Worm (Caenorhabditis elegans) whole organism, L3 larva: ENCODE measurements around the gene H40L08.9.

Experiments used
- R02D3.7 ChIP-seq: fragments of 150-350 bp; optimal IDR thresholded peaks from 2 replicates; lab custom pipeline; 2014; ENCODE audit warnings: missing biosample characterization, missing genetic modification characterization
- ZK546.5 ChIP-seq: sonication (generic microtip); optimal IDR thresholded peaks from 2 replicates; lab custom pipeline; 2017; ENCODE audit warnings: missing biosample characterization, missing genetic modification characterization
- aly-2 ChIP-seq: fragments of 150-350 bp; optimal IDR thresholded peaks from 2 replicates; lab custom pipeline; 2014; ENCODE audit warnings: missing biosample characterization, missing genetic modification characterization
- ama-1 ChIP-seq: fragments of 150-350 bp; optimal IDR thresholded peaks from 2 replicates; lab custom pipeline; 2018
- ceh-16 ChIP-seq: sonication (generic microtip); optimal IDR thresholded peaks from 2 replicates; lab custom pipeline; 2017; ENCODE audit warnings: missing biosample characterization, missing genetic modification characterization
- ceh-28 ChIP-seq: fragments of 150-350 bp; optimal IDR thresholded peaks from 2 replicates; lab custom pipeline; 2014; ENCODE audit warnings: missing biosample characterization, missing genetic modification reagents, missing genetic modification characterization
- ceh-82 ChIP-seq: fragments of 150-350 bp; optimal IDR thresholded peaks from 2 replicates; lab custom pipeline; 2014; ENCODE audit warnings: missing biosample characterization, missing genetic modification characterization
- ceh-9 ChIP-seq: sonication (generic microtip); optimal IDR thresholded peaks from 2 replicates; lab custom pipeline; 2018; ENCODE audit warnings: missing biosample characterization, missing genetic modification characterization
- daf-12 ChIP-seq: fragments of 150-350 bp; optimal IDR thresholded peaks from 2 replicates; lab custom pipeline; 2014; ENCODE audit warnings: missing biosample characterization, missing genetic modification reagents, missing genetic modification characterization
- egl-27 ChIP-seq: sonication (generic microtip); optimal IDR thresholded peaks from 4 replicates; lab custom pipeline; 2017; ENCODE audit warnings: missing biosample characterization, missing genetic modification reagents, missing genetic modification characterization
- egl-5 ChIP-seq: fragments of 150-350 bp; optimal IDR thresholded peaks from 2 replicates; lab custom pipeline; 2017; ENCODE audit warnings: missing biosample characterization, missing genetic modification reagents, missing genetic modification characterization, inconsistent platforms
- elt-1 ChIP-seq: fragments of 150-350 bp; optimal IDR thresholded peaks from 2 replicates; lab custom pipeline; 2014; ENCODE audit warnings: missing biosample characterization, missing genetic modification characterization
- elt-2 ChIP-seq: sonication (generic microtip); optimal IDR thresholded peaks from 2 replicates; lab custom pipeline; 2016; ENCODE audit warnings: missing genetic modification reagents, mild to moderate bottlenecking, missing genetic modification characterization, missing compliant biosample characterization
- elt-3 ChIP-seq, 3 experiments: fragments of 150-350 bp in 1 of 3; sonication (generic microtip) in 2 of 3; optimal IDR thresholded peaks; 2 replicates in 2 of 3; 4 replicates in 1 of 3; lab custom pipeline; 2014 to 2017; ENCODE audit warnings: missing biosample characterization in 3 of 3, missing genetic modification characterization in 3 of 3
- eor-1 ChIP-seq, 2 experiments: fragments of 150-350 bp; optimal IDR thresholded peaks; 2 replicates each; lab custom pipeline; 2014 to 2018; ENCODE audit warnings: missing biosample characterization in 2 of 2, missing genetic modification characterization in 2 of 2
- fkh-10 ChIP-seq: sonication (generic microtip); optimal IDR thresholded peaks from 2 replicates; lab custom pipeline; 2017; ENCODE audit warnings: missing biosample characterization, missing genetic modification reagents, missing genetic modification characterization
- fkh-2 ChIP-seq: fragments of 150-350 bp; optimal IDR thresholded peaks from 2 replicates; lab custom pipeline; 2014; ENCODE audit warnings: missing biosample characterization, missing genetic modification reagents, missing genetic modification characterization
- fos-1 ChIP-seq: fragments of 150-350 bp; optimal IDR thresholded peaks from 2 replicates; lab custom pipeline; 2014; ENCODE audit warnings: missing biosample characterization, missing genetic modification characterization
- hmg-11 ChIP-seq: sonication (generic microtip); optimal IDR thresholded peaks from 2 replicates; lab custom pipeline; 2016; ENCODE audit warnings: missing genetic modification characterization, missing compliant biosample characterization
- jun-1 ChIP-seq: fragments of 150-350 bp; optimal IDR thresholded peaks from 2 replicates; lab custom pipeline; 2014; ENCODE audit warnings: missing biosample characterization, missing genetic modification reagents, missing genetic modification characterization
- lin-15B ChIP-seq: fragments of 150-350 bp; optimal IDR thresholded peaks from 2 replicates; lab custom pipeline; 2014; ENCODE audit warnings: missing biosample characterization, missing genetic modification characterization
- lin-39 ChIP-seq: fragments of 150-350 bp; optimal IDR thresholded peaks from 2 replicates; lab custom pipeline; 2018; ENCODE audit warnings: missing biosample characterization, missing genetic modification reagents, missing genetic modification characterization
- lsy-12 ChIP-seq: sonication (generic microtip); optimal IDR thresholded peaks from 2 replicates; lab custom pipeline; 2016; ENCODE audit warnings: mild to moderate bottlenecking, missing genetic modification characterization, missing compliant biosample characterization
- mdl-1 ChIP-seq: fragments of 150-350 bp; optimal IDR thresholded peaks from 2 replicates; lab custom pipeline; 2014; ENCODE audit warnings: missing biosample characterization, missing genetic modification characterization
- mml-1 ChIP-seq: fragments of 150-350 bp; sonication (generic microtip); optimal IDR thresholded peaks from 3 replicates; lab custom pipeline; 2014; ENCODE audit warnings: missing biosample characterization, missing genetic modification characterization
- nfya-1 ChIP-seq: sonication (generic microtip); optimal IDR thresholded peaks from 2 replicates; lab custom pipeline; 2017; ENCODE audit warnings: missing genetic modification characterization, mild to moderate bottlenecking, missing compliant biosample characterization, antibody characterized with exemption, moderate library complexity; ENCODE audit not compliant: insufficient read depth
- nhr-11 ChIP-seq: fragments of 150-350 bp; optimal IDR thresholded peaks from 2 replicates; lab custom pipeline; 2014; ENCODE audit warnings: missing biosample characterization, missing genetic modification characterization
- nhr-12 ChIP-seq: fragments of 150-350 bp; optimal IDR thresholded peaks from 2 replicates; lab custom pipeline; 2014; ENCODE audit warnings: missing biosample characterization, missing genetic modification characterization
- nhr-23 ChIP-seq: fragments of 150-350 bp; optimal IDR thresholded peaks from 2 replicates; lab custom pipeline; 2014; ENCODE audit warnings: missing biosample characterization, missing genetic modification reagents, missing genetic modification characterization
- nhr-237 ChIP-seq: fragments of 150-350 bp; optimal IDR thresholded peaks from 2 replicates; lab custom pipeline; 2014; ENCODE audit warnings: missing biosample characterization, missing genetic modification characterization
- nhr-25 ChIP-seq: sonication (generic microtip); optimal IDR thresholded peaks from 2 replicates; lab custom pipeline; 2017; ENCODE audit warnings: missing biosample characterization, missing genetic modification characterization
- nhr-28 ChIP-seq: fragments of 150-350 bp; optimal IDR thresholded peaks from 2 replicates; lab custom pipeline; 2014; ENCODE audit warnings: missing biosample characterization, missing genetic modification characterization
- nhr-43 ChIP-seq: sonication (generic microtip); optimal IDR thresholded peaks from 2 replicates; lab custom pipeline; 2016; ENCODE audit warnings: mild to moderate bottlenecking, missing genetic modification characterization, missing compliant biosample characterization; ENCODE audit not compliant: poor library complexity, severe bottlenecking
- nhr-67 ChIP-seq: fragments of 150-350 bp; optimal IDR thresholded peaks from 2 replicates; lab custom pipeline; 2014; ENCODE audit warnings: missing biosample characterization, missing genetic modification characterization
- nhr-76 ChIP-seq: fragments of 150-350 bp; sonication (generic microtip); optimal IDR thresholded peaks from 5 replicates; lab custom pipeline; 2014; ENCODE audit warnings: missing biosample characterization, missing genetic modification characterization
- nhr-77 ChIP-seq: fragments of 150-350 bp; optimal IDR thresholded peaks from 2 replicates; lab custom pipeline; 2014; ENCODE audit warnings: missing biosample characterization, missing genetic modification characterization
- pha-4 ChIP-seq: fragments of 150-350 bp; optimal IDR thresholded peaks from 2 replicates; lab custom pipeline; 2014; ENCODE audit warnings: missing biosample characterization, missing genetic modification reagents, missing genetic modification characterization
- pqm-1 ChIP-seq: fragments of 150-350 bp; optimal IDR thresholded peaks from 2 replicates; lab custom pipeline; 2017; ENCODE audit warnings: missing biosample characterization, missing genetic modification characterization, inconsistent platforms
- sea-2 ChIP-seq: fragments of 150-350 bp; sonication (generic microtip); optimal IDR thresholded peaks from 4 replicates; lab custom pipeline; 2014; ENCODE audit warnings: missing biosample characterization, missing genetic modification reagents, missing genetic modification characterization
- skn-1 ChIP-seq: fragments of 150-350 bp; optimal IDR thresholded peaks from 2 replicates; lab custom pipeline; 2014; ENCODE audit warnings: missing biosample characterization, missing genetic modification characterization
- snpc-4 ChIP-seq: fragments of 150-350 bp; optimal IDR thresholded peaks from 2 replicates; lab custom pipeline; 2014; ENCODE audit warnings: missing biosample characterization, missing genetic modification characterization
- tbx-2 ChIP-seq: sonication (generic microtip); optimal IDR thresholded peaks from 2 replicates; lab custom pipeline; 2016; ENCODE audit warnings: mild to moderate bottlenecking, missing genetic modification characterization, missing compliant biosample characterization
- unc-39 ChIP-seq: sonication (generic microtip); optimal IDR thresholded peaks from 4 replicates; lab custom pipeline; 2017; ENCODE audit warnings: missing biosample characterization, missing genetic modification characterization
- unc-62 ChIP-seq: fragments of 150-350 bp; sonication (generic microtip); optimal IDR thresholded peaks from 4 replicates; lab custom pipeline; 2014; ENCODE audit warnings: missing biosample characterization, missing genetic modification reagents, missing genetic modification characterization
- zag-1 ChIP-seq: fragments of 150-350 bp; optimal IDR thresholded peaks from 2 replicates; lab custom pipeline; 2014; ENCODE audit warnings: missing biosample characterization, missing genetic modification characterization
- ztf-11 ChIP-seq: fragments of 150-350 bp; optimal IDR thresholded peaks from 2 replicates; lab custom pipeline; 2014; ENCODE audit warnings: missing biosample characterization, missing genetic modification characterization
- ztf-4 ChIP-seq: fragments of 150-350 bp; optimal IDR thresholded peaks from 2 replicates; lab custom pipeline; 2014; ENCODE audit warnings: missing biosample characterization, missing genetic modification characterization

The H40L08.9 gene

ce11 chrX:15076042-15076565 lies at the start of gene H40L08.9, which contains the start of gene H40L08.3:
Gene H40L08.9 (minus strand): TSS chrX:15076480.
Gene H40L08.3 (minus strand): TSS chrX:15076092.
- TF ChIP-seq nhr-43 (peak; percentile 42), elt-1 (no peak), nhr-28 (no peak), ceh-16 (tag; lab: Kevin White, UChicago) (no peak), nhr-77 (tag; lab: Kevin White, UChicago) (no peak), daf-12 (tag; lab: Kevin White, UChicago) (no peak), lin-39 (no peak), zag-1 (tag; lab: Kevin White, UChicago) (no peak), nhr-76 (tag; lab: Kevin White, UChicago) (no peak), ama-1 (lab: Kevin White, UChicago) (peak; percentile 97), elt-3 (tag; optimal IDR thresholded peaks at IDR 0.05; lab: Kevin White, UChicago) (peak in 2 of 3 experiments; percentile 7 to 54), lin-15B (tag; lab: Kevin White, UChicago) (no peak), ceh-82 (tag; lab: Kevin White, UChicago) (no peak), aly-2 (no peak), ztf-11 (no peak), tbx-2 (tag; lab: Kevin White, UChicago) (no peak), sea-2 (no peak), lsy-12 (tag; lab: Kevin White, UChicago) (peak; percentile 11), egl-27 (tag; lab: Kevin White, UChicago) (no peak), mdl-1 (tag; lab: Kevin White, UChicago) (no peak), nhr-25 (tag; lab: Kevin White, UChicago) (peak; percentile 44), ceh-28 (no peak), egl-5 (no peak), ZK546.5 (no peak), mml-1 (no peak), fos-1 (no peak), nfya-1 (tag; lab: Kevin White, UChicago) (no peak), unc-39 (tag; lab: Kevin White, UChicago) (no peak), pqm-1 (no peak), R02D3.7 (tag; lab: Kevin White, UChicago) (no peak), nhr-12 (no peak), ztf-4 (tag; lab: Kevin White, UChicago) (no peak), elt-2 (no peak), ceh-9 (no peak), hmg-11 (tag; lab: Kevin White, UChicago) (no peak), eor-1 (tag; optimal IDR thresholded peaks at IDR 0.05; lab: Kevin White, UChicago) (no peak), unc-62 (GFP tag; lab: Kevin White, UChicago) (no peak), snpc-4 (tag; lab: Kevin White, UChicago) (no peak), nhr-237 (tag; lab: Kevin White, UChicago) (no peak), pha-4 (no peak), nhr-11 (tag; lab: Kevin White, UChicago) (no peak), skn-1 (tag; lab: Kevin White, UChicago) (no peak), jun-1 (tag; lab: Kevin White, UChicago) (peak; percentile 12), nhr-23 (tag; lab: Kevin White, UChicago) (peak; percentile 7), fkh-2 (tag; lab: Kevin White, UChicago) (no peak), fkh-10 (GFP tag; lab: Kevin White, UChicago) (no peak), nhr-67 (tag; lab: Kevin White, UChicago) (no peak)

- TF ChIP-seq nhr-11 (tag; lab: Kevin White, UChicago) (no peak), egl-27 (tag; lab: Kevin White, UChicago) (no peak), tbx-2 (tag; lab: Kevin White, UChicago) (no peak), mml-1 (no peak), ama-1 (lab: Kevin White, UChicago) (no peak), ceh-16 (tag; lab: Kevin White, UChicago) (no peak), ceh-82 (tag; lab: Kevin White, UChicago) (no peak)
Measured at ce11 chrX:15125138-15125537, 48.9 kb upstream of the H40L08.9 start.
